Worm (Caenorhabditis elegans): ENCODE results near the gene F44A6.5.

ce11 chrX:10260035-10260434 is 41.3 kb upstream of the F44A6.5 start, which contains the start of gene C32A9.1:
- TF ChIP-seq crh-2 (tag; optimal IDR thresholded peaks at IDR 0.05) (no peak), gmeb-1 (tag; optimal IDR thresholded peaks at IDR 0.05) (no peak), lin-13 (GFP tag; optimal IDR thresholded peaks at IDR 0.05) (no peak), lin-39 (tag; optimal IDR thresholded peaks at IDR 0.05) (no peak)
